Fruit fly (Drosophila melanogaster): ENCODE measurements around the gene ssp.
A peak's percentile ranks its signal among the peaks of the same experiment; 100 is the strongest.

ssp gene

DNA sequence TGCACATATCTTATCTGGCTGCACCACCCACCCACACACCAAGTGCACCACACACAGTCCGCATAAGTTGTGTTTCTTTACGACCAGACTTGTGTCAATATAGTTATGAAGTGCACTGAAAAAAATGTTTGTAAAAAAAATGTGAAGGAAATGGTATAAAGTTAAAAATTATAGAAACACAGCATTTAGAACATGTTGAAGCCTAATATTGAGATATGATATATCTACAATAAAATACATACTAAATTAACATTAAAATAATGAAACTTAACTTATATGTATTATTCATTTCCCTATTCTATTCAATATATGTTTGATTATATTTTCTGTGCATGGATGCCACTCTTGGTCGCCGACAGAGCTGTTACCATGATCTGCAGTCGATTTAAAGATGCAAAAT is 5.1 kb upstream of the ssp start (continued):
- TF ChIP-seq CG16779 (tag; optimal IDR thresholded peaks at IDR 0.05) (no peak), Blimp-1 (GFP tag; optimal IDR thresholded peaks at IDR 0.05) (no peak), CG6276 (GFP tag; optimal IDR thresholded peaks at IDR 0.05) (peak; percentile 16), CG6854 (GFP tag; optimal IDR thresholded peaks at IDR 0.05) (no peak), Sox14 (GFP tag; optimal IDR thresholded peaks at IDR 0.05) (no peak), dac (GFP tag; optimal IDR thresholded peaks at IDR 0.05) (no peak), Gug (GFP tag; IDR thresholded peaks at IDR 0.05) (no peak), Sox102F (GFP tag; optimal IDR thresholded peaks at IDR 0.05) (no peak), Ets21C (GFP tag; optimal IDR thresholded peaks at IDR 0.05) (no peak), CG32006 (GFP tag; optimal IDR thresholded peaks at IDR 0.05) (peak; percentile 42), Ets96B (tag; optimal IDR thresholded peaks at IDR 0.05) (peak; percentile 57), CG11762 (GFP tag; optimal IDR thresholded peaks at IDR 0.05; ENCODE audit: insufficient read depth) (no peak), CG8119 (GFP tag; IDR thresholded peaks at IDR 0.05) (peak; percentile 44; the same call in 1 of the 3 replicates), CG11902 (GFP tag; optimal IDR thresholded peaks at IDR 0.05) (no peak), OdsH (GFP tag; optimal IDR thresholded peaks at IDR 0.05) (no peak), CG3919 (GFP tag; optimal IDR thresholded peaks at IDR 0.05) (peak; percentile 13), CG4318 (GFP tag; optimal IDR thresholded peaks at IDR 0.05) (no peak), spab (GFP tag; optimal IDR thresholded peaks at IDR 0.05) (peak; percentile 22), Hr4 (GFP tag; optimal IDR thresholded peaks at IDR 0.05) (no peak), cyc (GFP tag; optimal IDR thresholded peaks at IDR 0.05) (no peak), CG8632 (GFP tag; optimal IDR thresholded peaks at IDR 0.05) (peak; percentile 8), achi (GFP tag; optimal IDR thresholded peaks at IDR 0.05) (peak; percentile 33), CG6792 (GFP tag; optimal IDR thresholded peaks at IDR 0.05) (no peak), fd59A (GFP tag; optimal IDR thresholded peaks at IDR 0.05) (peak; percentile 7), CG6808 (GFP tag; optimal IDR thresholded peaks at IDR 0.05) (no peak), Hr39 (GFP tag; optimal IDR thresholded peaks at IDR 0.05) (no peak)

DNA sequence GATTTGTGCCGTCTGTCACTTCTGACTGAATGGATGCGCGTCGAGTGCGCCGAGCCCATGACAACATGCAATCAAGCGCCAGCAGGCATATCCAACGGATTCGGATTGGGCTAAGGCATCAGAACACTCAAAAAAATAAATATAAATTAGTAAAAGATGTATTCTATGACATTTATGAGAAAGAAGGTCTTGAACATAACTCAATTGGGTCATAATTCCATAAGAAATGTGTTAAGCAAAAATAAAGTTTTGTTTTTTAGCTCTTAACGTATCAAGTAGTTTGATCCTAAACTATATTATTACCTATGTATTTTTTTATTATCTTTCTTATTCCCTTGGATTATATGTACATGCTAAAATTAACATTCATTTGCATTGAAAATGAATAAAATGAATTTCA is 4.5 kb upstream of the ssp start:
- TF ChIP-seq dsx (GFP tag; optimal IDR thresholded peaks at IDR 0.05; ENCODE audit: poor library complexity, severe bottlenecking) (no peak), CG6854 (GFP tag; optimal IDR thresholded peaks at IDR 0.05) (peak; percentile 3), CG3032 (tag; optimal IDR thresholded peaks at IDR 0.05) (peak; percentile 45), Ets96B (tag; optimal IDR thresholded peaks at IDR 0.05) (peak; percentile 59), Eip78C (GFP tag) (peak; percentile 75), pdm3 (GFP tag; optimal IDR thresholded peaks at IDR 0.05) (peak; percentile 13), fd85E (GFP tag; optimal IDR thresholded peaks at IDR 0.05) (no peak), dac (GFP tag; optimal IDR thresholded peaks at IDR 0.05) (no peak), CG8632 (GFP tag; optimal IDR thresholded peaks at IDR 0.05) (no peak), CG6163 (GFP tag; IDR thresholded peaks at IDR 0.05) (0 out of 3 replicates have a peak, but pooled peaks have one; percentile 40), vri (GFP tag; optimal IDR thresholded peaks at IDR 0.05) (no peak), Eip75B (GFP tag; optimal IDR thresholded peaks at IDR 0.05) (no peak)

DNA sequence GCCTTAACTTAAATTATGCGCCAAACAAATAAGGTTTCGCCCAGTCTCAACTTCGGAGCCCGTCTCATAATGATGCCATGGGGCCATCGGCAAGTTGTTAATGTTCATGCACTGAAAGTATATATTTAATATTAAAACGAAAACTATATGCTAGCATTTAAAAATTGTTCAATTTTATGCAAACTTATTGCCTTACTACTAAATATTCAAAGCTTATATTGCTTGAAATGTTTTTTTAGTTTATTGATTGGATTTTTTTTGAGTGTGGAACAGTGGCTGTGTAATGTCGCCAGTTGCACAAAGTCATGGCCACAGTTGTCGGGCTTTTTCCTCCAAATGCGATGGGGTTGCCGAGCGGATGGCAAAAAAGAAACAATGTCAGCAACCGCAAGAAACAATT is 3.9 kb upstream of the ssp start:
- TF ChIP-seq Lpt (GFP tag; optimal IDR thresholded peaks at IDR 0.05) (peak; percentile 71), fd85E (GFP tag; optimal IDR thresholded peaks at IDR 0.05) (peak; percentile 54), Sox102F (GFP tag; optimal IDR thresholded peaks at IDR 0.05) (peak; percentile 88), CG4318 (GFP tag; optimal IDR thresholded peaks at IDR 0.05) (peak; percentile 58), CG8319 (GFP tag; optimal IDR thresholded peaks at IDR 0.05) (peak; percentile 71), cyc (GFP tag; optimal IDR thresholded peaks at IDR 0.05) (peak; percentile 86), Hr39 (GFP tag; optimal IDR thresholded peaks at IDR 0.05) (peak; percentile 76), eg (GFP tag; IDR thresholded peaks at IDR 0.05) (peak; percentile 91), Smox (GFP tag; optimal IDR thresholded peaks at IDR 0.05) (peak; percentile 81), Hr38 (GFP tag; optimal IDR thresholded peaks at IDR 0.05) (no peak), esn (GFP tag; optimal IDR thresholded peaks at IDR 0.05) (peak; percentile 89), CG6854 (GFP tag; optimal IDR thresholded peaks at IDR 0.05) (peak; percentile 56), Sox15 (GFP tag; optimal IDR thresholded peaks at IDR 0.05) (peak; percentile 43), CG3032 (tag; optimal IDR thresholded peaks at IDR 0.05) (peak; percentile 82), Ets96B (tag; optimal IDR thresholded peaks at IDR 0.05) (peak; percentile 86), Ets21C (GFP tag; optimal IDR thresholded peaks at IDR 0.05) (peak; percentile 70), fkh (GFP tag; optimal IDR thresholded peaks at IDR 0.05) (no peak), CG34406 (GFP tag; optimal IDR thresholded peaks at IDR 0.05) (peak; percentile 77), lz (GFP tag; optimal IDR thresholded peaks at IDR 0.05) (peak; percentile 79), dsx (GFP tag; optimal IDR thresholded peaks at IDR 0.05; ENCODE audit: poor library complexity, severe bottlenecking) (peak; percentile 88), CG6163 (GFP tag; IDR thresholded peaks at IDR 0.05) (peak; percentile 94), CG11294 (GFP tag; IDR thresholded peaks at IDR 0.05) (peak; percentile 71), OdsH (GFP tag; optimal IDR thresholded peaks at IDR 0.05) (peak; percentile 81), spab (GFP tag; optimal IDR thresholded peaks at IDR 0.05) (peak; percentile 68), CG32006 (GFP tag; optimal IDR thresholded peaks at IDR 0.05) (peak; percentile 83), svp (GFP tag) (peak; percentile 93), CG9139 (GFP tag; optimal IDR thresholded peaks at IDR 0.05) (peak; percentile 71)
